Fruit fly (Drosophila melanogaster) whole organism, prepupa: ENCODE data around the gene CG13721.

ENCODE experiments used
- CG32006 ChIP-seq: fragments of 200-800 bp; sonication (Bioruptor generic); optimal IDR thresholded peaks from 3 replicates; lab custom pipeline; 2017; ENCODE audit warnings: missing biosample characterization, mild to moderate bottlenecking, missing genetic modification characterization
- Met ChIP-seq: fragments of 200-800 bp; sonication (Bioruptor generic); optimal IDR thresholded peaks from 3 replicates; lab custom pipeline; 2016; ENCODE audit warnings: missing biosample characterization, missing genetic modification characterization
- Smox ChIP-seq: fragments of 200-800 bp; sonication (Bioruptor generic); optimal IDR thresholded peaks from 3 replicates; lab custom pipeline; 2016; ENCODE audit warnings: missing biosample characterization, missing genetic modification characterization

DNA sequence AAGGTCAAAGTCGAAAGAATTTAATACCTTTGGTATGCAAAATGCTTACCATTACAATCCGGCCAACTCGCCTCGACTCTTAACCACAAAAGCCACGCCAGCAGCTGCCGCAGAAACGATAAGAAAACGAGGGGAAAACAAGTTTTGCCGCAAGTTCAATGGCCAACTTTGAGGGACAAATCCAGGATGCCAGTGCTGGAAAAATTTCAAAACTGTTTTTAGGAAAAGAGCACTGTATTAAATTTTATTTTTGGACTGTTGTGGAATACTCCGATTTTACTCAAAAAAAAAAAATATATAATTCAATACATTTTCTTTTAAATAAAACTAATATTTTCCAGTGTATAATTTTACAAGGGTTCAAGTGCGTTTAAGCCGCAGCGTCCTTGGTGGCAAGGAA lies 3.0 kb downstream of the CG13721 start:
- peak; percentile 33 for TF ChIP-seq CG32006 (GFP tag; lab: Kevin White, UChicago)
- peak; percentile 79 for TF ChIP-seq Met
- TF ChIP-seq Smox (GFP tag; lab: Kevin White, UChicago) = peak; percentile 71
